Worm (Caenorhabditis elegans) whole organism, late embryonic: Measurements from ENCODE around the gene C44C10.5.

Experiments used
- C08G9.2 ChIP-seq: sonication (generic microtip); optimal IDR thresholded peaks from 2 replicates; lab custom pipeline; 2016; ENCODE audit warnings: mild to moderate bottlenecking, missing genetic modification characterization, moderate library complexity, missing compliant biosample characterization
- C38D4.7 ChIP-seq: fragments of 200-800 bp; sonication (Bioruptor generic); optimal IDR thresholded peaks from 2 replicates; lab custom pipeline; 2018; ENCODE audit warnings: mild to moderate bottlenecking, missing genetic modification characterization, moderate library complexity, missing compliant biosample characterization
- ahr-1 ChIP-seq: sonication (generic microtip); optimal IDR thresholded peaks from 2 replicates; lab custom pipeline; 2016; ENCODE audit warnings: missing genetic modification characterization, missing compliant biosample characterization
- ceh-18 ChIP-seq: sonication (generic microtip); optimal IDR thresholded peaks from 2 replicates; lab custom pipeline; 2016; ENCODE audit warnings: missing genetic modification characterization, missing compliant biosample characterization
- ceh-19 ChIP-seq: fragments of 200-800 bp; sonication (Bioruptor generic); optimal IDR thresholded peaks from 2 replicates; lab custom pipeline; 2018; ENCODE audit warnings: mild to moderate bottlenecking, missing genetic modification characterization, missing compliant biosample characterization
- ceh-24 ChIP-seq: sonication (generic microtip); optimal IDR thresholded peaks from 2 replicates; lab custom pipeline; 2016; ENCODE audit warnings: mild to moderate bottlenecking, missing genetic modification characterization, missing compliant biosample characterization
- ceh-31 ChIP-seq: sonication (generic microtip); optimal IDR thresholded peaks from 2 replicates; lab custom pipeline; 2016; ENCODE audit warnings: missing genetic modification characterization, missing compliant biosample characterization
- ceh-48 ChIP-seq: sonication (generic microtip); optimal IDR thresholded peaks from 2 replicates; lab custom pipeline; 2016; ENCODE audit warnings: missing genetic modification characterization, inconsistent platforms, missing compliant biosample characterization
- ceh-6 ChIP-seq: fragments of 200-800 bp; sonication (Bioruptor generic); optimal IDR thresholded peaks from 2 replicates; lab custom pipeline; 2018; ENCODE audit warnings: mild to moderate bottlenecking, missing genetic modification characterization, missing compliant biosample characterization
- ceh-9 ChIP-seq: sonication (generic microtip); optimal IDR thresholded peaks from 2 replicates; lab custom pipeline; 2016; ENCODE audit warnings: mild to moderate bottlenecking, missing genetic modification characterization, inconsistent platforms, missing compliant biosample characterization
- dmd-4 ChIP-seq: sonication (generic microtip); optimal IDR thresholded peaks from 2 replicates; lab custom pipeline; 2016; ENCODE audit warnings: borderline replicate concordance, missing genetic modification characterization, missing compliant biosample characterization
- elt-2 ChIP-seq: sonication (generic microtip); optimal IDR thresholded peaks from 2 replicates; lab custom pipeline; 2016; ENCODE audit warnings: missing genetic modification reagents, missing genetic modification characterization, missing compliant biosample characterization
- elt-4 ChIP-seq: sonication (generic microtip); optimal IDR thresholded peaks from 2 replicates; lab custom pipeline; 2016; ENCODE audit warnings: missing genetic modification characterization, missing compliant biosample characterization
- ets-4 ChIP-seq: sonication (generic microtip); optimal IDR thresholded peaks from 2 replicates; lab custom pipeline; 2016; ENCODE audit warnings: missing genetic modification characterization, missing compliant biosample characterization
- eyg-1 ChIP-seq: sonication (generic microtip); optimal IDR thresholded peaks from 2 replicates; lab custom pipeline; 2016; ENCODE audit warnings: missing genotype, missing genetic modification characterization, missing compliant biosample characterization
- fax-1 ChIP-seq: sonication (generic microtip); optimal IDR thresholded peaks from 2 replicates; lab custom pipeline; 2016; ENCODE audit warnings: missing genotype, missing genetic modification characterization, missing compliant biosample characterization
- fkh-10 ChIP-seq: fragments of 150-350 bp; optimal IDR thresholded peaks from 2 replicates; lab custom pipeline; 2014; ENCODE audit warnings: missing biosample characterization, missing genetic modification reagents, missing genetic modification characterization
- hlh-15 ChIP-seq: sonication (generic microtip); optimal IDR thresholded peaks from 2 replicates; lab custom pipeline; 2016; ENCODE audit warnings: missing genetic modification characterization, missing compliant biosample characterization
- hlh-30 ChIP-seq: sonication (generic microtip); optimal IDR thresholded peaks from 2 replicates; lab custom pipeline; 2017; ENCODE audit warnings: antibody characterized with exemption, missing genetic modification characterization, missing compliant biosample characterization; ENCODE audit not compliant: insufficient read depth
- hlh-8 ChIP-seq: sonication (generic microtip); optimal IDR thresholded peaks from 2 replicates; lab custom pipeline; 2016; ENCODE audit warnings: missing genotype, missing genetic modification characterization, missing compliant biosample characterization
- nfya-1 ChIP-seq: sonication (generic microtip); optimal IDR thresholded peaks from 2 replicates; lab custom pipeline; 2017; ENCODE audit warnings: missing genetic modification characterization, mild to moderate bottlenecking, missing compliant biosample characterization, antibody characterized with exemption, moderate library complexity
- nhr-11 ChIP-seq: fragments of 150-350 bp; optimal IDR thresholded peaks from 2 replicates; lab custom pipeline; 2014; ENCODE audit warnings: missing biosample characterization, missing genetic modification characterization
- nhr-232 ChIP-seq: sonication (generic microtip); optimal IDR thresholded peaks from 2 replicates; lab custom pipeline; 2016; ENCODE audit warnings: missing genetic modification characterization, missing compliant biosample characterization
- npax-4 ChIP-seq: sonication (generic microtip); optimal IDR thresholded peaks from 2 replicates; lab custom pipeline; 2016; ENCODE audit warnings: missing genetic modification characterization, missing compliant biosample characterization
- pax-1 ChIP-seq: fragments of 150-350 bp; optimal IDR thresholded peaks from 2 replicates; lab custom pipeline; 2014; ENCODE audit warnings: missing biosample characterization, missing genetic modification characterization
- pqm-1 ChIP-seq: sonication (generic microtip); optimal IDR thresholded peaks from 2 replicates; lab custom pipeline; 2016; ENCODE audit warnings: missing genetic modification characterization, missing compliant biosample characterization
- rnt-1 ChIP-seq: sonication (generic microtip); optimal IDR thresholded peaks from 2 replicates; lab custom pipeline; 2016; ENCODE audit warnings: missing genetic modification characterization, missing compliant biosample characterization
- sdc-2 ChIP-seq: sonication (generic microtip); optimal IDR thresholded peaks from 2 replicates; lab custom pipeline; 2016; ENCODE audit warnings: missing genotype, missing genetic modification characterization, missing compliant biosample characterization
- tbx-2 ChIP-seq: sonication (generic microtip); optimal IDR thresholded peaks from 2 replicates; lab custom pipeline; 2016; ENCODE audit warnings: missing genetic modification characterization, missing compliant biosample characterization
- ttx-3 ChIP-seq: sonication (generic microtip); optimal IDR thresholded peaks from 2 replicates; lab custom pipeline; 2016; ENCODE audit warnings: missing genetic modification reagents, missing genetic modification characterization, missing compliant biosample characterization
- unc-3 ChIP-seq, 2 experiments: fragments of 200-800 bp in 1 of 2; sonication (Bioruptor generic) in 1 of 2; sonication (generic microtip) in 1 of 2; conservative IDR thresholded peaks in 1 of 2; optimal IDR thresholded peaks in 1 of 2; 2 replicates each; pipeline versions ENCODE4 v1.3.6 to Lab custom; 2016 to 2022; ENCODE audit warnings: missing compliant biosample characterization in 2 of 2, missing genetic modification characterization in 2 of 2, missing genetic modification reagents in 1 of 2
- unc-42 ChIP-seq: sonication (generic microtip); optimal IDR thresholded peaks from 2 replicates; lab custom pipeline; 2016; ENCODE audit warnings: missing genotype, missing genetic modification characterization, missing compliant biosample characterization
- unc-55 ChIP-seq: sonication (generic microtip); optimal IDR thresholded peaks from 2 replicates; lab custom pipeline; 2017; ENCODE audit warnings: missing biosample characterization, missing genetic modification reagents, missing genetic modification characterization

The C44C10.5 gene

ce11 chrX:11645517-11645916 lies 44.8 kb upstream of the C44C10.5 start:
- TF ChIP-seq elt-2 (tag; lab: Kevin White, UChicago) (peak; percentile 24), C38D4.7 (GFP tag; lab: Kevin White, UChicago) (no peak)

ce11 chrX:11647165-11647564 lies 43.2 kb upstream of the C44C10.5 start, which contains the start of gene T04F8.8:
TSS of gene T04F8.8 (plus strand) at chrX:11647465.
- TF ChIP-seq ets-4 (tag; lab: Kevin White, UChicago) (no peak), hlh-8 (no peak), ceh-24 (tag; lab: Kevin White, UChicago) (no peak), C08G9.2 (tag; lab: Kevin White, UChicago) (no peak), ceh-6 (GFP tag; lab: Kevin White, UChicago) (no peak), ahr-1 (tag; lab: Kevin White, UChicago) (no peak), rnt-1 (no peak)
- TF ChIP-seq, all 69 proteins: peak for 0

ce11 chrX:11650751-11651150 lies 39.6 kb upstream of the C44C10.5 start, which contains the start of gene cutl-11:
TSS of gene cutl-11 (minus strand) at chrX:11650851.
- no peak for TF ChIP-seq hlh-30 (tag; lab: Kevin White, UChicago)
- TF ChIP-seq eyg-1 (tag; lab: Kevin White, UChicago), result no peak
- TF ChIP-seq elt-2 (tag; lab: Kevin White, UChicago), result no peak
- no peak for TF ChIP-seq elt-4
- TF ChIP-seq ceh-19, result no peak

ce11 chrX:11656519-11657006 lies 33.8 kb upstream of the C44C10.5 start, which contains the start of gene T04F8.2:
TSS of gene T04F8.2 (minus strand) at chrX:11656569.
- TF ChIP-seq unc-3 (GFP tag; conservative IDR thresholded peaks at IDR 0.05; lab: Robert Waterston, UW) (no peak), unc-3 (tag; optimal IDR thresholded peaks at IDR 0.05; lab: Kevin White, UChicago) (no peak), ceh-48 (tag; lab: Kevin White, UChicago) (peak; percentile 32), nfya-1 (peak; percentile 53), hlh-30 (tag; lab: Kevin White, UChicago) (peak; percentile 14), unc-55 (GFP tag; lab: Kevin White, UChicago) (peak; percentile 33), pax-1 (tag; lab: Kevin White, UChicago) (no peak), ceh-31 (tag; lab: Kevin White, UChicago) (peak; percentile 57), unc-42 (tag; lab: Kevin White, UChicago) (peak; percentile 17), tbx-2 (peak; percentile 5), nhr-232 (tag; lab: Kevin White, UChicago) (no peak), sdc-2 (tag; lab: Kevin White, UChicago) (peak; percentile 32), hlh-15 (no peak)

- TF ChIP-seq fkh-10 (GFP tag; lab: Kevin White, UChicago) (no peak), fax-1 (tag; lab: Kevin White, UChicago) (no peak), nhr-11 (tag; lab: Kevin White, UChicago) (no peak), ceh-9 (no peak), nhr-232 (tag; lab: Kevin White, UChicago) (no peak), dmd-4 (tag; lab: Kevin White, UChicago) (no peak), elt-4 (no peak), pqm-1 (tag; lab: Kevin White, UChicago) (no peak), eyg-1 (tag; lab: Kevin White, UChicago) (no peak), ceh-18 (tag; lab: Kevin White, UChicago) (no peak), npax-4 (tag; lab: Kevin White, UChicago) (no peak), hlh-8 (no peak), ttx-3 (tag; lab: Kevin White, UChicago) (no peak), C38D4.7 (GFP tag; lab: Kevin White, UChicago) (no peak)
Observed at ce11 chrX:11658331-11658730, 32.0 kb upstream of the C44C10.5 start, which contains the start of gene T04F8.3. TSS of gene T04F8.3 (plus strand) at chrX:11658631.
